Fruit fly (Drosophila melanogaster): ENCODE results near the gene CG31211.

Gene CG31211

DNA sequence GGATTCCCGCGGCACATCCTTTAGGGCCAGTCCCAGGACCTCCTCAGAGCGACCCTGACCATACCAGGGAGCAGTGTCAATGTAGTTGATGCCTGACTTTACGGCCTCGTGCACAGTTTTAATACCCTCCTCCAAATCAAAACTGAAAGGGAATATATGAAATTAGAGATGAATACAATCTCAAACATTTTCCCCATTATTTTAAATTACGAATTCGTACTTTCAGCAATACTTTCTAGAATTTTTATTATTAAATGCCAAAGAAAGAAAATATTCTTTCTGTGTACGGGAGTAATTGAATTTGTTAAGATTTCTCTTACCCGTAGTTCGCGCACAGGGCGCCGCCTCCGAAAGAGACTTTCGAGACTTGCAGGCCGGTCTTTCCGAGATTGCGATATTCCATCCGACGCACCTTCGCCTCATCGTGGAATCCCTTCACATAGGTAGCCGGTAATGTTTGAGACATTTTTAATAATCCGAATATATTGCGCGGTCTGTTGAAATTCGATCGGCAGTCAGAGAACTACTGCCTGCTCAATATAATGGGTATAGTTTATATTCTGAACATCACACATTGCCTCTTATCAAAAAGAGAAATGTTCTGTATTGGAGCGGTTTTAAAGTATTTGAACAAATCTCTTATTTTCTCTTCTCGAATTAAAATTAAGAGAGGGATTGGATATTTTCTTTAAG lies 30.5 kb downstream of the CG31211 start, which contains the start of gene CG18547 (continued):
- TF ChIP-seq CG11902 (GFP tag; optimal IDR thresholded peaks at IDR 0.05) (no peak), CG8632 (GFP tag; optimal IDR thresholded peaks at IDR 0.05) (peak; percentile 46), CG11294 (GFP tag; IDR thresholded peaks at IDR 0.05) (no peak), OdsH (GFP tag; optimal IDR thresholded peaks at IDR 0.05) (peak; percentile 48), CG31627 (GFP tag; optimal IDR thresholded peaks at IDR 0.05) (peak; percentile 59), svp (GFP tag) (peak; percentile 82), cyc (GFP tag; optimal IDR thresholded peaks at IDR 0.05) (peak; percentile 49), Sox102F (GFP tag; optimal IDR thresholded peaks at IDR 0.05) (peak; percentile 64), CG16779 (tag; optimal IDR thresholded peaks at IDR 0.05) (no peak), Eip78C (GFP tag) (peak; percentile 84)

DNA sequence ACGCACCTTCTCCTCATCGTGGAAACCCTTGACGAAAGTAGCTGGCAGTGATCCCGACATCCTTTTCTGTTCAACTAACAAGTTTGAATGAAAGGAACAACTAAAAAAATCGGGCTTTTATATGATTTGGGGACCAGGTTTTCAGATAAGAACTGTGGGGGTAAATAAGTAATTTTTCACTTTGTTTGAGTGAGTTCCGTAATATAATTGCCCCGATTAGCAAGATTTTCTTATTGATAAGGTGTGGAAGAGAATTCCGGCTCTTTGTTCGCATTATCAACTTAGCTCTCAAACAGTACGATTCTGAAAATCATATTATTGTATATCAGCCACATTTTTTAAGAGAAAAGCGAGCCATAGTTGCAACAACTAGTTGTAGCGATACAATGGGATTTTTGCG lies 32.5 kb downstream of the CG31211 start, which contains the start of gene CG12224:
Gene CG12224, minus strand, starts transcription at position 101 of the 400 bp plus-strand sequence.
- TF ChIP-seq Eip93F (GFP tag; optimal IDR thresholded peaks at IDR 0.05) (no peak), Sox14 (GFP tag; optimal IDR thresholded peaks at IDR 0.05) (no peak), CG16779 (tag; optimal IDR thresholded peaks at IDR 0.05) (no peak), CG3919 (GFP tag; optimal IDR thresholded peaks at IDR 0.05) (no peak)

DNA sequence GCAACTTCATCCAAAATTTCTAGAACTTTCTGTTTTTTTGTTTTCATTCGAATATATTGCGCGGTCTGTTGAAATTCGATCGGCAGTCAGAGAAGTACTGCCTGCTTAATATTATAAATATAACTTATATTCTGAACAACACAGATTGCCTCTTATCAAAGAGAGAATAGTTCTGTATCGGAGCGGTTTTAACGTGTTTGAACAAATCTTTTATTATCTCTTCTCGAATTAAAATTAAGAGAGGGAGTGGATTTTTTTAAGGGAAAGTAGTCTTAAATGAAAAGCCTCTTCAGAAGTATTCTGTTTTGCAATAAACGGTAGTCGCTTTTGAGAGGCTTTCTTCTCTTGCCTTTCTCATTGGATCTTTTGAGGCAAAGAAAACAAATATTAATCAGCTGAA lies 33.1 kb downstream of the CG31211 start:
- TF ChIP-seq salr (GFP tag; optimal IDR thresholded peaks at IDR 0.05) (no peak), Hr38 (GFP tag; optimal IDR thresholded peaks at IDR 0.05) (no peak), Eip93F (GFP tag; optimal IDR thresholded peaks at IDR 0.05) (peak; percentile 53)

DNA sequence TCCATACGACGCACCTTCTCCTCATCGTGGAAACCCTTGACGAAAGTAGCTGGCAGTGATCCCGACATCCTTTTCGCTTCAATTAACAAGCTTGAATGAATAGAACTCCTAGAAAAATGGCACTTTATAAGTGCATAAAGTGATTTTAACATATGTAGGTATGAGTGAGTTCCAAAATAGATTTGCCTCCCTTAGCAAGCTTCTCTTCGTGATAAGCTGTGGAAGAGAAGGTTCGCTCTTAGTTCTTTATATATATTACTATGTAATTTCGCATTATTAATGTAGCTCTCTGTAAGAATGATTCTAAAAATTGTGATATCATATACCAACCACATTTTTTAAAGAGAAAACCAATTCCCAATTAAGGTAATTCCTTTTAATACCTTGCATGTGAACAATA lies 35.0 kb downstream of the CG31211 start, which contains the start of gene CG3397:
Gene CG3397, minus strand, starts transcription at position 101 of the 400 bp plus-strand sequence.
- no peak for TF ChIP-seq fkh (GFP tag; optimal IDR thresholded peaks at IDR 0.05)

DNA sequence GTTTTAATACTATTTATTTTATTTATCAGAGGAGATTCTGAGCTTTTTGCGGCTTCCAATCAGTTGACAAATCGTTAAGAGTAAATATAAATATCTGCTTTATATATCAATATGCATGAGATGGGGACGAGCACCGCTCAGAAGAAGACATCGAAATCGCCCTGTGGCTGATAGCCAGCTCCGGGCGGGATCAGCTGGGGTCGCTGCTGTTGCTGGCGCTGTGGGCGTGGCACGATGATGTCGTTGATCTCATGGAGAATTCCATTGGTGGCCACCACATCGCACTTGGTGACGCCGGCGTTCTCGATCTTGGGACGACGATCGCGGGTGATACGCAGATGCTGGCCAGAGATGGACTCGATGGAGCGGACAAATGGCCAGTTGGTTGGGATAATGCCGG lies 35.4 kb downstream of the CG31211 start:
- TF ChIP-seq CG11902 (GFP tag; optimal IDR thresholded peaks at IDR 0.05) (no peak), Sox14 (GFP tag; optimal IDR thresholded peaks at IDR 0.05) (no peak), Eip78C (GFP tag) (peak; percentile 75), CG6854 (GFP tag; optimal IDR thresholded peaks at IDR 0.05) (no peak), ss (GFP tag; optimal IDR thresholded peaks at IDR 0.05) (peak in 1 of 2 experiments; percentile 22), spab (GFP tag; optimal IDR thresholded peaks at IDR 0.05) (no peak), CG15336 (GFP tag; IDR thresholded peaks at IDR 0.05) (no peak), svp (GFP tag) (peak; percentile 99), CG31627 (GFP tag; optimal IDR thresholded peaks at IDR 0.05) (no peak), CG34406 (GFP tag; optimal IDR thresholded peaks at IDR 0.05) (no peak), topi (GFP tag; optimal IDR thresholded peaks at IDR 0.05) (no peak), fkh (GFP tag; optimal IDR thresholded peaks at IDR 0.05) (no peak), salr (GFP tag; optimal IDR thresholded peaks at IDR 0.05) (no peak)

DNA sequence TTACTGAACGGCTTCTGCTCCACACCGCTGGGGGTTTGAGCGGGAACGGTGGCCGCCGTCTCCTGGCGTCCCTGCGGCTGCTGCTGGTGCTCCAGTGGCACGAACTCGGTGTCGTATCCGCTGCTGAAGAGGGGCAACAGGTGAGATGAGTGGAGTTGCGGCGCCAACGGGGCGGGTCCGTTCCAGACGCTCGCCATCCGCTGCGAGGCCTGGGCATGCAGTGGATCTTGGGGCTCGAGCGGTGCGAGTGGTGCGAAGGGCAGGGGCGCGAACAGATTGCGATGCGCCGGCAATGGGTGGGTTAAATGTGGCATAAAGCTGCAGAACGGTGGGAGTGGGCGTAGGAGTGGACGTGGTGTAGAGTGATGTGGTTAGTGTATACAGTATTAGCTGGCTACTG lies 39.7 kb downstream of the CG31211 start:
- TF ChIP-seq CG8119 (GFP tag; IDR thresholded peaks at IDR 0.05) (no peak), CG6163 (GFP tag; IDR thresholded peaks at IDR 0.05) (0 out of 3 replicates have a peak, but pooled peaks have one; percentile 24), fd85E (GFP tag; optimal IDR thresholded peaks at IDR 0.05) (no peak), CG34406 (GFP tag; optimal IDR thresholded peaks at IDR 0.05) (no peak), Ets96B (tag; optimal IDR thresholded peaks at IDR 0.05) (no peak)

DNA sequence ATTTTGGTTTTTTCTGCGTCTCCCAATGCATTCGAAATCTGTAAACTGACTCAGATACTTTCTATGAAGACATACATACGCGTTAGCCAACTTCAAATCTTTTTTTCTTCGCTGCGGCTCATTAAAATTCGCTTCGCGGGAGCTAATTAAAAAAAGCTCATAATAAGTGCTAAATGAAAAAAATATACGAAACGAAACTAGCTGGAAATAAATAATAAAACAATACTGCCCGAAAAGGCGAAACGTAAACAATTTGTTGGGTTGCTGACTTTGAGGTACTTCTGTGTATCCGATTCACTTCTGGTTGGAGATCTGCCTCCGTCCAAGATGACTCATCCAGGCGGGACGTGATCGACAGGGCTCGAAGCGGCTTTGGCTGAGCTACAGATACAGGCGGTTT lies 40.5 kb downstream of the CG31211 start:
- TF ChIP-seq Blimp-1 (GFP tag; optimal IDR thresholded peaks at IDR 0.05) (no peak), net (GFP tag; optimal IDR thresholded peaks at IDR 0.05) (no peak), Met (GFP tag; optimal IDR thresholded peaks at IDR 0.05) (no peak), CG9139 (GFP tag; optimal IDR thresholded peaks at IDR 0.05) (no peak), achi (GFP tag; optimal IDR thresholded peaks at IDR 0.05) (no peak), CG15336 (GFP tag; IDR thresholded peaks at IDR 0.05) (no peak), CG1621 (tag; optimal IDR thresholded peaks at IDR 0.05) (no peak), Sox14 (GFP tag; optimal IDR thresholded peaks at IDR 0.05) (no peak), Sox102F (GFP tag; optimal IDR thresholded peaks at IDR 0.05) (no peak), fd59A (GFP tag; optimal IDR thresholded peaks at IDR 0.05) (no peak), cyc (GFP tag; optimal IDR thresholded peaks at IDR 0.05) (no peak), CG6808 (GFP tag; optimal IDR thresholded peaks at IDR 0.05) (no peak), svp (GFP tag) (no peak), Smox (GFP tag; optimal IDR thresholded peaks at IDR 0.05) (no peak), Hr39 (GFP tag; optimal IDR thresholded peaks at IDR 0.05) (no peak), CG10669 (GFP tag; optimal IDR thresholded peaks at IDR 0.05) (no peak), Sox15 (GFP tag; optimal IDR thresholded peaks at IDR 0.05) (no peak), Eip75B (GFP tag; optimal IDR thresholded peaks at IDR 0.05) (no peak)

All from whole organism, prepupa.